Worm (Caenorhabditis elegans) whole organism, L1 larva: ENCODE results near the gene K01D12.8.

ENCODE experiments used
- C16A3.4 ChIP-seq: fragments of 150-350 bp; optimal IDR thresholded peaks from 2 replicates; lab custom pipeline; 2014; ENCODE audit warnings: missing biosample characterization, missing genetic modification characterization
- C34B4.2 ChIP-seq: sonication (generic microtip); optimal IDR thresholded peaks from 2 replicates; lab custom pipeline; 2017; ENCODE audit warnings: mild to moderate bottlenecking, missing genetic modification characterization, missing compliant biosample characterization
- aly-2 ChIP-seq: fragments of 150-350 bp; optimal IDR thresholded peaks from 2 replicates; lab custom pipeline; 2014; ENCODE audit warnings: missing biosample characterization, missing genetic modification characterization
- blmp-1 ChIP-seq: fragments of 150-350 bp; optimal IDR thresholded peaks from 2 replicates; lab custom pipeline; 2014; ENCODE audit warnings: missing biosample characterization, missing genetic modification characterization
- ceh-63 ChIP-seq: fragments of 200-800 bp; sonication (Bioruptor generic); optimal IDR thresholded peaks from 2 replicates; lab custom pipeline; 2018; ENCODE audit warnings: mild to moderate bottlenecking, missing genetic modification characterization, missing compliant biosample characterization
- ceh-82 ChIP-seq, 3 experiments: fragments of 150-350 bp in 1 of 3; sonication (generic microtip) in 2 of 3; optimal IDR thresholded peaks; 2 replicates each; lab custom pipeline; 2014 to 2017; ENCODE audit warnings: missing biosample characterization in 3 of 3, missing genetic modification characterization in 3 of 3
- dpl-1 ChIP-seq, 3 experiments: fragments of 150-350 bp in 2 of 3; sonication (generic microtip) in 1 of 3; optimal IDR thresholded peaks; 2 replicates each; lab custom pipeline; 2014 to 2017; ENCODE audit warnings: missing biosample characterization in 3 of 3, missing genetic modification characterization in 3 of 3, missing genetic modification reagents in 3 of 3
- efl-1 ChIP-seq, 4 experiments: fragments of 150-350 bp; optimal IDR thresholded peaks in 3 of 4; peaks in 1 of 4; 1 replicate in 1 of 4; 2 replicates in 3 of 4; lab custom pipeline; 2014; ENCODE audit warnings: missing biosample characterization in 2 of 4, missing genetic modification characterization in 2 of 4, missing genetic modification reagents in 2 of 4
- efl-3 ChIP-seq: fragments of 200-800 bp; sonication (Bioruptor generic); optimal IDR thresholded peaks from 2 replicates; lab custom pipeline; 2018; ENCODE audit warnings: mild to moderate bottlenecking, missing genetic modification characterization, missing compliant biosample characterization
- fkh-10 ChIP-seq: sonication (generic microtip); optimal IDR thresholded peaks from 2 replicates; lab custom pipeline; 2017; ENCODE audit warnings: missing biosample characterization, missing genetic modification reagents, missing genetic modification characterization
- grh-1 ChIP-seq: fragments of 200-800 bp; sonication (Bioruptor generic); IDR thresholded peaks from 2 replicates; pipeline ENCODE4 v1.3.6; 2022; ENCODE audit warnings: missing genetic modification reagents, missing genetic modification characterization, missing compliant biosample characterization
- hlh-4 ChIP-seq: sonication (generic microtip); optimal IDR thresholded peaks from 2 replicates; lab custom pipeline; 2016; ENCODE audit warnings: mild to moderate bottlenecking, missing genetic modification characterization, missing compliant biosample characterization
- jun-1 ChIP-seq: fragments of 150-350 bp; optimal IDR thresholded peaks from 2 replicates; lab custom pipeline; 2014; ENCODE audit warnings: missing biosample characterization, missing genetic modification reagents, missing genetic modification characterization
- lin-13 ChIP-seq: fragments of 150-350 bp; optimal IDR thresholded peaks from 2 replicates; lab custom pipeline; 2014; ENCODE audit warnings: missing biosample characterization, missing genetic modification reagents, missing genetic modification characterization
- lin-14 ChIP-seq: fragments of 200-800 bp; sonication (Bioruptor generic); optimal IDR thresholded peaks from 2 replicates; lab custom pipeline; 2018; ENCODE audit warnings: mild to moderate bottlenecking, missing genetic modification characterization, moderate library complexity, missing compliant biosample characterization
- lin-15B ChIP-seq: fragments of 150-350 bp; sonication (generic microtip); optimal IDR thresholded peaks from 3 replicates; lab custom pipeline; 2014; ENCODE audit warnings: missing biosample characterization, missing genetic modification characterization
- lin-35 ChIP-seq, 2 experiments: fragments of 150-350 bp; optimal IDR thresholded peaks; 2 replicates each; lab custom pipeline; 2014; ENCODE audit warnings: missing biosample characterization in 2 of 2, missing genetic modification characterization in 2 of 2, missing genetic modification reagents in 2 of 2
- lsy-2 ChIP-seq, 2 experiments: fragments of 150-350 bp; optimal IDR thresholded peaks; 2 replicates each; lab custom pipeline; 2014; ENCODE audit warnings: missing biosample characterization in 2 of 2, missing genetic modification characterization in 2 of 2
- nhr-19 ChIP-seq: fragments of 200-800 bp; sonication (Bioruptor generic); conservative IDR thresholded peaks from 2 replicates; pipeline ENCODE4 v1.3.6; 2022; ENCODE audit warnings: missing genetic modification characterization, missing compliant biosample characterization
- nhr-20 ChIP-seq: sonication (generic microtip); optimal IDR thresholded peaks from 2 replicates; lab custom pipeline; 2016; ENCODE audit warnings: mild to moderate bottlenecking, missing genetic modification characterization, missing compliant biosample characterization
- nhr-237 ChIP-seq: fragments of 150-350 bp; optimal IDR thresholded peaks from 2 replicates; lab custom pipeline; 2014; ENCODE audit warnings: missing biosample characterization, missing genetic modification characterization
- nhr-28 ChIP-seq: fragments of 150-350 bp; optimal IDR thresholded peaks from 2 replicates; lab custom pipeline; 2014; ENCODE audit warnings: missing biosample characterization, missing genetic modification characterization
- nhr-47 ChIP-seq: sonication (generic microtip); optimal IDR thresholded peaks from 2 replicates; lab custom pipeline; 2016; ENCODE audit warnings: mild to moderate bottlenecking, missing genetic modification characterization, moderate library complexity, missing compliant biosample characterization
- nhr-71 ChIP-seq: sonication (generic microtip); optimal IDR thresholded peaks from 2 replicates; lab custom pipeline; 2016; ENCODE audit warnings: mild to moderate bottlenecking, missing genetic modification characterization, moderate library complexity, missing compliant biosample characterization
- nhr-76 ChIP-seq: sonication (generic microtip); optimal IDR thresholded peaks from 2 replicates; lab custom pipeline; 2017; ENCODE audit warnings: missing biosample characterization, missing genetic modification characterization
- nhr-77 ChIP-seq: fragments of 150-350 bp; optimal IDR thresholded peaks from 2 replicates; lab custom pipeline; 2014; ENCODE audit warnings: missing biosample characterization, missing genetic modification characterization
- nhr-84 ChIP-seq: sonication (generic microtip); optimal IDR thresholded peaks from 2 replicates; lab custom pipeline; 2017; ENCODE audit warnings: missing biosample characterization, missing genetic modification characterization
- nhr-85 ChIP-seq: sonication (generic microtip); peaks from one replicate; lab custom pipeline; 2016; ENCODE audit warnings: missing genetic modification characterization, inconsistent platforms, missing compliant biosample characterization
- nhr-90 ChIP-seq: sonication (generic microtip); optimal IDR thresholded peaks from 2 replicates; lab custom pipeline; 2016; ENCODE audit warnings: mild to moderate bottlenecking, missing genetic modification characterization, missing compliant biosample characterization; ENCODE audit not compliant: poor library complexity
- pag-3 ChIP-seq: sonication (generic microtip); optimal IDR thresholded peaks from 2 replicates; lab custom pipeline; 2017; ENCODE audit warnings: missing genetic modification characterization, mild to moderate bottlenecking, missing compliant biosample characterization, antibody characterized with exemption, borderline replicate concordance; ENCODE audit not compliant: insufficient read depth
- pax-3 ChIP-seq: fragments of 200-800 bp; sonication (Bioruptor generic); optimal IDR thresholded peaks from 2 replicates; lab custom pipeline; 2018; ENCODE audit warnings: mild to moderate bottlenecking, missing genetic modification characterization, moderate library complexity, missing compliant biosample characterization
- rnt-1 ChIP-seq: sonication (generic microtip); optimal IDR thresholded peaks from 2 replicates; lab custom pipeline; 2016; ENCODE audit warnings: mild to moderate bottlenecking, missing genetic modification characterization, moderate library complexity, missing compliant biosample characterization
- skn-1 ChIP-seq: fragments of 150-350 bp; optimal IDR thresholded peaks from 2 replicates; lab custom pipeline; 2014; ENCODE audit warnings: missing biosample characterization, missing genetic modification characterization
- swsn-7 ChIP-seq: sonication (generic microtip); optimal IDR thresholded peaks from 2 replicates; lab custom pipeline; 2016; ENCODE audit warnings: missing genetic modification characterization, missing compliant biosample characterization
- tbx-2 ChIP-seq: sonication (generic microtip); optimal IDR thresholded peaks from 2 replicates; lab custom pipeline; 2016; ENCODE audit warnings: missing genetic modification characterization, missing compliant biosample characterization
- tlp-1 ChIP-seq: fragments of 150-350 bp; optimal IDR thresholded peaks from 2 replicates; lab custom pipeline; 2014; ENCODE audit warnings: missing biosample characterization, missing genetic modification characterization
- unc-130 ChIP-seq: fragments of 150-350 bp; optimal IDR thresholded peaks from 2 replicates; lab custom pipeline; 2017; ENCODE audit warnings: missing biosample characterization, missing genetic modification characterization, inconsistent platforms
- unc-86 ChIP-seq: sonication (generic microtip); optimal IDR thresholded peaks from 2 replicates; lab custom pipeline; 2016; ENCODE audit warnings: missing genetic modification characterization, missing compliant biosample characterization
- vab-15 ChIP-seq: sonication (generic microtip); optimal IDR thresholded peaks from 2 replicates; lab custom pipeline; 2017; ENCODE audit warnings: missing genotype, mild to moderate bottlenecking, missing genetic modification characterization, missing compliant biosample characterization
- xbp-1 ChIP-seq: sonication (generic microtip); optimal IDR thresholded peaks from 2 replicates; lab custom pipeline; 2016; ENCODE audit warnings: missing genetic modification characterization, missing compliant biosample characterization

The K01D12.8 gene

ce11 chrV:12449902-12450301 is 47.4 kb downstream of the K01D12.8 start, which contains the start of gene C54D10.10:
TSS of gene C54D10.10 (minus strand) at chrV:12450002.
- TF ChIP-seq efl-3 (GFP tag; lab: Kevin White, UChicago) (no peak), hlh-4 (no peak), nhr-28 (tag; lab: Kevin White, UChicago) (no peak), swsn-7 (no peak), nhr-84 (tag; lab: Kevin White, UChicago) (no peak), pax-3 (no peak), nhr-19 (GFP tag; lab: Robert Waterston, UW) (no peak), pag-3 (tag; lab: Kevin White, UChicago) (no peak)

DNA sequence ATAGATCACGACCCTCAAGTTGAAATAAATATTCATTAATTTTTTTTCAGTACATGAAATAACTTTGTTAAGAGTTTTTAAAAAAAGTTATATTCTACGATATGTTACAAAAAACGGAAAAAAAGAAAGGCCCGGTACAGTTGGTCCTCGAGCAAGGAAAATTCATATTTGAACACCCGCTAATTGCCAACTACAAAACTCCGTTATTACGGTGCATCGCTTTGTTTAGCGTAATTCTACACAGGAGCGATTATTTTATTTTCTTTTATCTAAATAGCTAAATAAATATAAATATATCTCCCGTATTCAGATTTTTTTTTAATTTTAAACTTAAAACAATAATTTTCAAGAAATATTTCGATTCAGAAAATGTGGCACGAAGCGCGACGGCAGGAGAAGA is 48.0 kb downstream of the K01D12.8 start, which contains the start of gene F28C1.1:
Gene F28C1.1, plus strand, starts transcription at position 365 of the 400 bp plus-strand sequence.
- TF ChIP-seq nhr-71 (tag; lab: Kevin White, UChicago) (no peak), jun-1 (tag; lab: Kevin White, UChicago) (no peak), rnt-1 (tag; lab: Kevin White, UChicago) (peak; percentile 9), tlp-1 (no peak), dpl-1 (GFP tag; optimal IDR thresholded peaks at IDR 0.05; lab: Kevin White, UChicago) (peak; percentile 84 to 92 (median 88)), unc-86 (tag; lab: Kevin White, UChicago) (no peak), C16A3.4 (tag; lab: Kevin White, UChicago) (peak; percentile 43), grh-1 (GFP tag; lab: Robert Waterston, UW) (no peak), xbp-1 (tag; lab: Kevin White, UChicago) (peak; percentile 18), nhr-85 (tag; lab: Kevin White, UChicago) (peak; percentile 23), lsy-2 (tag; optimal IDR thresholded peaks at IDR 0.05; lab: Kevin White, UChicago) (peak in 1 of 2 experiments; percentile 70), unc-130 (tag; lab: Kevin White, UChicago) (no peak), C34B4.2 (no peak), tbx-2 (tag; lab: Kevin White, UChicago) (peak; percentile 12), nhr-90 (peak; percentile 12), blmp-1 (tag; lab: Kevin White, UChicago) (peak; percentile 29), lin-35 (GFP tag; optimal IDR thresholded peaks at IDR 0.05; lab: Kevin White, UChicago) (peak; percentile 86 to 95), ceh-82 (tag; optimal IDR thresholded peaks at IDR 0.05; lab: Kevin White, UChicago) (peak in 1 of 3 experiments; percentile 34), ceh-63 (GFP tag; lab: Kevin White, UChicago) (no peak), nhr-20 (peak; percentile 25), lin-13 (GFP tag; lab: Kevin White, UChicago) (no peak), lin-15B (tag; lab: Kevin White, UChicago) (no peak), skn-1 (tag; lab: Kevin White, UChicago) (peak; percentile 68), vab-15 (tag; lab: Kevin White, UChicago) (no peak), nhr-76 (tag; lab: Kevin White, UChicago) (no peak), nhr-237 (tag; lab: Kevin White, UChicago) (peak; percentile 3), nhr-77 (tag; lab: Kevin White, UChicago) (no peak), nhr-47 (tag; lab: Kevin White, UChicago) (peak; percentile 40), efl-1 (optimal IDR thresholded peaks at IDR 0.05; lab: Kevin White, UChicago) (peak; percentile 60 to 90), efl-1 (GFP tag; optimal IDR thresholded peaks at IDR 0.05 in 1 of 2; lab: Kevin White, UChicago) (peak; percentile 92 to 99), fkh-10 (GFP tag; lab: Kevin White, UChicago) (no peak), lin-14 (no peak), aly-2 (no peak)
